Fruit fly (Drosophila melanogaster) whole organism: ENCODE results near the gene CG43074.

Experiments
- CG8478 ChIP-seq: fragments of >200 bp; optimal IDR thresholded peaks from 2 replicates; lab custom pipeline; 2018; ENCODE audit warnings: inconsistent platforms
- Dll ChIP-seq: fragments of >200 bp; optimal IDR thresholded peaks from 2 replicates; lab custom pipeline; 2017
- EcR ChIP-seq, 2 experiments: fragments of >200 bp; optimal IDR thresholded peaks; 2 replicates each; lab custom pipeline; 2017; ENCODE audit warnings: missing biosample characterization in 2 of 2, missing genetic modification characterization in 2 of 2, missing genetic modification reagents in 2 of 2
- pan ChIP-seq: fragments of >200 bp; optimal IDR thresholded peaks from 2 replicates; lab custom pipeline; 2017
- psq ChIP-seq: fragments of >200 bp; optimal IDR thresholded peaks from 2 replicates; lab custom pipeline; 2017
- usp ChIP-seq: fragments of >200 bp; optimal IDR thresholded peaks from 2 replicates; lab custom pipeline; 2017; ENCODE audit warnings: missing biosample characterization, missing genetic modification characterization, mixed read lengths

DNA sequence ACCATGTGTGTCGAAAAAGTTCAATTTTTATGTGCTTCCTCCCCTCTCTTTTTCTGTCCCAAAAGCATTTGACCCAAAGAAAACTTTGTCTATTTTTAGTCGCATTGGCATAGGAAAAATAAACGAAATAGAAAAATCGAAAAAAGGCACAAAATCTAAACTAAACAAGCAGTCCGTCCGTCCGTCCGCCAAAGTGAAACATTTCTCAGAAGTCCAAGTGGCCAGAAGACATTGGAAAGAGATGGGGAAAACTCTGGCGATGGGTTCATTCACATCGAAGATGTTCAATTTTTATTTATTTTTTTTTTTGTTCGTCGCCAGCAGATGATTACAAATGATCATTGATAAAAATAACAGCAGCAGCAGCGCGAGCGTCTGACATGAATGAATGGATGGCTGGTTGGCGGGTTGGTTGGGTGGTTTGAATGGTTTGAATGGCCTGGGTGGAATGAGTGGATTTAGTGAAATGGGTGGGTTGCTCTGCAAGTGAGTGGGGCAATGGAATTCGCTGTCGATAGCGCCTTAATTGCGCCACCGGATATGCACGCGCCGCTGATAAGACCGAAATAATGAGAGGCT, 36.4 kb downstream of the CG43074 start:
- TF ChIP-seq Dll (lab: Kevin White, UChicago) (no peak), psq (lab: Kevin White, UChicago) (no peak), CG8478 (lab: Kevin White, UChicago) (no peak), EcR (GFP tag; optimal IDR thresholded peaks at IDR 0.05; lab: Kevin White, UChicago) (peak in 1 of 2 experiments; percentile 40), pan (lab: Kevin White, UChicago) (no peak), usp (GFP tag; lab: Kevin White, UChicago) (no peak)
